Worm (Caenorhabditis elegans): Measurements from ENCODE around the gene C14B1.8.

DNA sequence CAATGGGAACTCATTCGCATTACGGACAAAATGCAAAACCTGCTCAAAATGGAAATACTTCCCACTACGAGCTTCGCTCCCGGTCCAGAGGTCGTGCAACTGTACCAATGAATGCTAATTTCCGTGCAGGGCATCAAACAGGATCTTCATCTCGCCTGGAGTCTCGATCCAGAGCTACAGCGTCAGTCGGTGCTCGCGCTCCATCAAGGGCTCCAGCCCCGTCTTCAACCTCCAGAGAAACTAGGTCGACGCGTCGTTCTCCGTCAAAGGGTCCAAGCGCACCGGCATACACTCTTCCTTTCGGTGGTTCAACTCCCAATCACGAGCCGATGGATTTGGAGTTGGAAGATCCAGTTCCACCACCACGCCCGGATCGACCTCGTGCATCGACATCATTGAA, 18.3 kb upstream of the C14B1.8 start:
- TF ChIP-seq fos-1 (tag; optimal IDR thresholded peaks at IDR 0.05) (no peak), skn-1 (tag; optimal IDR thresholded peaks at IDR 0.05) (no peak), snpc-4 (tag; optimal IDR thresholded peaks at IDR 0.05) (no peak), mdl-1 (tag; optimal IDR thresholded peaks at IDR 0.05) (no peak), lin-39 (tag; optimal IDR thresholded peaks at IDR 0.05) (no peak), elt-2 (tag; optimal IDR thresholded peaks at IDR 0.05) (no peak), nhr-77 (tag; optimal IDR thresholded peaks at IDR 0.05) (no peak), ZK546.5 (tag; optimal IDR thresholded peaks at IDR 0.05) (no peak), nhr-23 (tag; optimal IDR thresholded peaks at IDR 0.05) (no peak), fkh-10 (GFP tag; optimal IDR thresholded peaks at IDR 0.05) (no peak), nhr-25 (tag; optimal IDR thresholded peaks at IDR 0.05) (no peak), ama-1 (optimal IDR thresholded peaks at IDR 0.05) (no peak)

Measured in whole organism, L3 larva.